Worm (Caenorhabditis elegans) whole organism, mixed stage, embryonic: ENCODE data around the gene prkl-1.

Source experiments
- ceh-39 ChIP-seq: fragments of 150-350 bp; optimal IDR thresholded peaks from 2 replicates; lab custom pipeline; 2014; ENCODE audit warnings: missing biosample characterization, missing genetic modification characterization
- ceh-83 ChIP-seq: fragments of 200-800 bp; sonication (Bioruptor generic); optimal IDR thresholded peaks from 2 replicates; lab custom pipeline; 2018; ENCODE audit warnings: mild to moderate bottlenecking, missing genetic modification characterization, missing compliant biosample characterization
- drap-1 ChIP-seq: fragments of 200-800 bp; sonication (Bioruptor generic); optimal IDR thresholded peaks from 3 replicates; lab custom pipeline; 2018; ENCODE audit warnings: mild to moderate bottlenecking, missing genetic modification characterization, missing compliant biosample characterization
- elt-3 ChIP-seq: fragments of 150-350 bp; optimal IDR thresholded peaks from 2 replicates; lab custom pipeline; 2014; ENCODE audit warnings: missing biosample characterization, missing genetic modification characterization
- flh-1 ChIP-seq: fragments of 200-800 bp; sonication (Bioruptor generic); optimal IDR thresholded peaks from 2 replicates; lab custom pipeline; 2018; ENCODE audit warnings: mild to moderate bottlenecking, missing genetic modification characterization, moderate library complexity, missing compliant biosample characterization
- ham-2 ChIP-seq: fragments of 200-800 bp; sonication (Bioruptor generic); optimal IDR thresholded peaks from 2 replicates; lab custom pipeline; 2018; ENCODE audit warnings: mild to moderate bottlenecking, missing genetic modification characterization, missing compliant biosample characterization
- nhr-28 ChIP-seq: fragments of 150-350 bp; optimal IDR thresholded peaks from 2 replicates; lab custom pipeline; 2014; ENCODE audit warnings: missing biosample characterization, missing genetic modification characterization
- sem-2 ChIP-seq: fragments of 200-800 bp; sonication (Bioruptor generic); optimal IDR thresholded peaks from 2 replicates; lab custom pipeline; 2018; ENCODE audit warnings: mild to moderate bottlenecking, missing genetic modification characterization, missing compliant biosample characterization

prkl-1 gene

ce11 chrIV:6941101-6941500 lies 45.6 kb downstream of the prkl-1 start:
- TF ChIP-seq elt-3 (tag; lab: Kevin White, UChicago) (no peak), flh-1 (no peak), drap-1 (GFP tag; lab: Kevin White, UChicago) (no peak), ceh-39 (no peak), sem-2 (GFP tag; lab: Kevin White, UChicago) (no peak), nhr-28 (tag; lab: Kevin White, UChicago) (no peak)

DNA sequence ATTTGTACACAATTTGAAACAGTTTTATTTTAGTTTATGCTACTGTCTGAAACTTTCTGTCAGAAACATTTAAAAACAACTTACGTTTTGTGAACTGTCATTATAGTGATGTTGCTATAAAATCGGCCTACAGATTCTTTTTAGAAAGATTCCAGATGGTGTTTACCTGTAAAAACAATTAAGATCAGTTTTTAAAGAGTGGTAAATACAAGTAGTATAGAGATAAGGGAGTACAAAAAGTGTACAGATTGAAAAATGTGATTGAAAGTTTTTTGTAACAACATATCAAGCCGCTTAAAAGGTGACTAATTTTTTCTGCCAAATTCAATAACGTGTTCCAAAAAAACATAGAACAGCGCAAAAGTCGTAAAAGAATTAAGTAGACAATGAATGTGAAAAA lies 49.2 kb downstream of the prkl-1 start, which contains the start of gene npr-12:
Gene npr-12, minus strand, starts transcription at position 101 of the 400 bp plus-strand sequence.
- TF ChIP-seq drap-1 (GFP tag; lab: Kevin White, UChicago) = no peak
- TF ChIP-seq ham-2 (GFP tag; lab: Kevin White, UChicago) = no peak
- no peak for TF ChIP-seq ceh-83 (GFP tag; lab: Kevin White, UChicago)
- TF ChIP-seq elt-3 (tag; lab: Kevin White, UChicago) = no peak
